Fruit fly (Drosophila melanogaster): ENCODE results near the gene meru.

DNA sequence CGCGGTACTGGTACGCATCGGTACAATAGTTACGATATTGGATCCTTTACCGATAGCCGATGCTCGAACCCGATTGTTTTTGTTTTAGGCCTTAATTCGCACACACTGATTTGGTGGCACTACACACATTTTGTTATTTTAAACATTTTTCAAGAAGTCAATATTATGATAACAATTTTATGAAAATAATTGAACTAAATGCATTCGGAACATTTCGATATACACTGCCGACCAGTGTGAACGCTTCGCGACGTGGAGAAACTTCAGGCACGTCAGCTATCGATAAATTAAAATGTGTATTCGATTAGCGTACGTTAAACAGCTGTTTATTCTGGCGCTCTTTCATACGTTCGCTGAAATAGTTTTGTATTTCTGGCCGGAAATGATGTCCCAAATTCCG, 11.7 kb downstream of the meru start, which contains the start of gene CG12713:
- TF ChIP-seq Pif1A (GFP tag; optimal IDR thresholded peaks at IDR 0.05) (no peak), CG15710 (tag; optimal IDR thresholded peaks at IDR 0.05) (no peak), CG8301 (tag; optimal IDR thresholded peaks at IDR 0.05) (no peak), CG4496 (GFP tag; IDR thresholded peaks at IDR 0.05) (no peak), fd96Ca (GFP tag; IDR thresholded peaks at IDR 0.05) (no peak), EcR (GFP tag; optimal IDR thresholded peaks at IDR 0.05) (no peak), CG12605 (GFP tag; IDR thresholded peaks at IDR 0.05) (no peak), CG32121 (GFP tag; IDR thresholded peaks at IDR 0.05) (no peak), CG10348 (GFP tag; IDR thresholded peaks at IDR 0.05) (no peak), CG13204 (GFP tag; optimal IDR thresholded peaks at IDR 0.05) (no peak), CG34367 (tag; optimal IDR thresholded peaks at IDR 0.05) (no peak), Snoo (tag; optimal IDR thresholded peaks at IDR 0.05) (no peak), CG9948 (tag; optimal IDR thresholded peaks at IDR 0.05) (no peak), D1 (tag; optimal IDR thresholded peaks at IDR 0.05) (no peak)

All from whole organism, pupa.